Worm (Caenorhabditis elegans) whole organism, dauer: Measurements from ENCODE around the gene Y4C6B.7.
"Not testable (repeated sequence)": the region's sequence is repeated elsewhere in the genome, so short reads cannot be mapped to it uniquely, and the experiment has no call there.

ENCODE experiments used
- unc-62 ChIP-seq: sonication (generic microtip); optimal IDR thresholded peaks from 2 replicates; lab custom pipeline; 2017; ENCODE audit warnings: missing biosample characterization, missing genetic modification reagents, missing genetic modification characterization

Y4C6B.7 gene

DNA sequence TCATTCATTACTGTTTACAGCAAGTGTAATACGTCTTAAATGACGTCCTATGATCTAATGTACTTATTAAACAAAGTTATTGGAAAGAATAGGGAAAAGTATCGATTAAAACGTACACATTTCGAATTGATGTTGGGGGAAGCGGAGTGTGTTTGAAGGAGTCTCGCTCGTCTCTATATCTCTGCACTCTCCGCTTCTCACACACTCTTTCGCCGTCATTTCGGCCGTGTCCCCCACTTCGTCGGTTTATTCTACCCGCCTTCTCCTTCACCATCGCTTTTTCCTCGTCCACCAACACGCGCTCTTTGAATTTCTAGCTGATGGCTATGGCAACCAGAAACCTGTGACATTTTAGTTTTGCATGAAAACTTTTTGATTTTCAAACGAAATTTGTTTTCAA, 15.6 kb upstream of the Y4C6B.7 start:
- TF ChIP-seq unc-62 (GFP tag; lab: Kevin White, UChicago) = no peak

DNA sequence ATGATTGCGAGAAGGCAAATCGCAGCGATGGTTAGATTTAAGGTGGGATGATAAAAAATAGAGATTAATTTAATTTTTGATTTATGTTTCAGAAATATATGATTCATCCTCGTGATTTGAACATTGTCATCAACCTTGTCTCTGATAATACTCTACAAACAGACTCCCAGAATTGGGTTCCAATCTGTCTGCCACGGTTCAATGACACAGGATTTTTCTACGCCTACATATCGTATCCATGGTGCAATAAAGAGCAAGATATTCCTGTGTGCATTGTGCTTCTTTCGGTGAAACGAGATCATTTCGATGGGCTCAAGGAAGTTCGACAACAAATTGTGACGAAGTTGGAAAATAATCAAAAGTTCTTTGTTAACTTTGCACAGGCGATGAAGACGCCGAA, 14.6 kb upstream of the Y4C6B.7 start:
- TF ChIP-seq unc-62 (GFP tag; lab: Kevin White, UChicago) = no peak

DNA sequence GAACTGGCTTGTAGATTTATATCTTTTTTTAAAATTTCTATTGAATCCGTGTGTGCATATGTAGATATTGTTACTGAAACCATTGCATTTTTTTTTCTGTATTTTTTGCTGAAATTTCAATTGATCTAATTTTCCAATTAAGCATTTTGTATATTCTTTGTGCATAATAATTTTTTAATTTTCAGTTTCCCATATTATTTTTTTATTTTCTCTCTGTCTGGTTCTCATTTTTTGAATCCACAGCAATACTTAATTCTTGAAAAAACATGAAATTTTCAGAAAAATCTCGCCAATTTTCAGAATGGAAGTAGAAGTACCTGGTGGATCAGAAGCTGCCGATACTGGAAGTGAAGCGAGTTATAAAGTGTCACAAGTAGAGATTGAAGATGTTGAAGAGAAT, 13.3 kb upstream of the Y4C6B.7 start, which contains the start of gene sand-1:
TSS of gene sand-1 (plus strand) at position 301 of the 400 bp plus-strand sequence.
- no peak for TF ChIP-seq unc-62 (GFP tag; lab: Kevin White, UChicago)

DNA sequence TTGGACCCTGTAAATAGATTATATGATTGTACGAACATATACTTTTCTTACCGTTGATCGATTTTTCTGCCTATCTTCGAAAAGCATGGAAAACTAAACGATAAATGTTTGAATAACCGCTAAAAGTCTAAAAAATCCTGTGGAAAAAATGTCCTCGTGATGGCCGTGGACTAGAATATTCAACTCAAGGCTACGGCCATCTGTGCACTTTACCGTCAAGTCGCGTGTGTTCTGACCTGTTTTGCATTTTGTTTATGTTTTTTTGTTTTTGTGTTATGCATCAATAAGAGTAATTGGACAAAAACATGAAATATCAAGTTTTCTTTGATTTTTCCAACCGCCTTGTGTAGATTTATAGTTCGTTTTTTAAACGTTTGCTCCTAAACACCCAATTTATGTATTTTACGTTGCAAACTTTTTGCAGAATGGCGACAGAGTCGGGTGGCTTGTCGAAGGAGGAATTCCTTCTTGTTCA, 10.9 kb upstream of the Y4C6B.7 start, which contains the start of the genes hda-6 and F41H10.4:
TSS of gene hda-6 (minus strand) at position 172 of the 475 bp plus-strand sequence.
TSS of gene F41H10.4 (plus strand) at position 425 of the 475 bp plus-strand sequence.
- no peak for TF ChIP-seq unc-62 (GFP tag; lab: Kevin White, UChicago)

DNA sequence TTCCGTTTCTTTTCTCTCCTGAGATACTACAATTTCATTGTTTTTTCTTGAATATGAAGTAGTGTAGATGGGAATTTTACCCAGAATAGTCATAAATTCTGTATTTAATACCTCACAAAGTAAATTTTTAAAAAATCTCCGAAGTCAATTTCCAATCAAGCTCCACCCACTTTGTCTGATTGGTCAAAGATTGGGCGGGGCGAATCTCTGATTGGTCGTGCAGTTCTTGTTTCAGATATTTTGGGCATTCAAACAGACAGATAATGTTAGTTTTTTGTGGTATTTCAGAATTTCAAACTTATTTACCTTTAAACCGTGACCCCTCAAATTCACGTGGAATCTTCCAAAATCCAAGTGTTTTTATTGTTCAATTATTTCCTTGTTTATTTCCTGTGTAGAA, 7.3 kb upstream of the Y4C6B.7 start, which contains the start of gene F41H10.5:
TSS of gene F41H10.5 (plus strand) at position 375 of the 400 bp plus-strand sequence.
- no peak for TF ChIP-seq unc-62 (GFP tag; lab: Kevin White, UChicago)

DNA sequence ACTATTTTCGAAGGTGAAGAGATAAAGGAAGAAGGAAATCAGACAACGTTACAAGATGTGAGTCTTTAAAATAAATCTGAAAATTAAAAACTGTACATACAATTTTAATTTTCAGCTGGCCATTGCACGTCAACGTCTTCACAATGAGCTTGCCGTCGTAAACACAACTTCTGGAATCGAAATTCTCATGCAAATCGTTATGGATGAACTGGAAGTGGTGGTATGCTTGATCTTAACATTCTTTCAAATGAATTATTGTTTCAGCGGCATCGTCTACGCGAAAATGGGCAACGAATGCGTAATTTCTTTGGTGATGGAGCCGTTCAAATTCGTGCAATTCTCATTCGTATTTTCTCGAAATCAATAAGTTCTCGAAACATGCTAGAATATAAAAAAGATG, 1.3 kb upstream of the Y4C6B.7 start:
- no peak for TF ChIP-seq unc-62 (GFP tag; lab: Kevin White, UChicago)

DNA sequence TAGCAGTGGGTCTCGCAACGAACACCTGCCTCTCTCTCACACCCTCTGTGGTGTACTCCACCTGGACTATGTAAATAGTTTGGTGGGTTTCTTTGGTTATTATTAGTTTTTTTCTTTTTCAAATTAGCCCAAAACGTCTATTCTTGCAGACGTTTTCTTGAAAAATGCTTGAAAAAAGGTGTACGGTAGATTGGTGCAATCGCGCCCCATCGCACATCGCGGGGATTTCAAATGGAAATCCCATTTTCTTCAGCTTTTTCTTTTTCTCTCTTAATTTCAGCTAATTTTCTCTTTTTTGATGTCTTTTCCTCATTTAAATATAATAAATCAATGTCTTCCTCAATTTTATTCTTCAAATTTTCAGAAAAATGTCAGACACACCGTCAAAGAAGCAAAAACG, 860 bp upstream of the Y4C6B.7 start, which contains the start of gene Y4C6B.1:
TSS of gene Y4C6B.1 (plus strand) at position 365 of the 400 bp plus-strand sequence.
- no peak for TF ChIP-seq unc-62 (GFP tag; lab: Kevin White, UChicago)

DNA sequence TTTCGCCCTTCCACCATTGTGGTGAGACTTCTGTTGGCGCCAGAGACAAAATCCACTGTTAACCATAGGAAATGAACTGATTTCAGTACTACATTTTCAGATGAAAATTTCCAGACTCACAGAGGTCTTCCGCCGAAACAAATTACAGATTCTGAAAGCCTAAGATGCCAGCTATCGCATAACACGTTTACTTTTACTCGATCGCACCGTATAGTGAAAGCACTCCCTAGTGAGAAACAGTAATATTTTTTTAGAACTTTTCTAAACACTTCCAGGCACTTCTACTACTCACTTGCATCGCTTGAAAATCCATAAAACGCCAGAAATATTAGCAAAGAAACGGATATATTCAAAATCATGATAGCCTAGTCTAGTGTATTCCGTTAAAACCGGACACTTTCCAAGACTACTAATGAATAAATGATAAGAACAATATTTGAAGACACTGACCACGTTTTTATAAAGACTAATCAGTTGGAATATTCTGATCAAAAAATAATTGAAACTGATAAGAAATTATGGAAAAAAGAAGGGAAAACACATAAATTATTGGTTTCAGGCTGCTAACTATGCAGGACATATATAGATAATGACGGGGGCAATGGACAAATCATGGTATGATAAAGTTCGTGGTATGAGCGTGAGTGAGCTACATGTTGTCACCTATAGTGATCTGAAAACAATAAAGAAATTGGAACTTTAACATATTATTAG, 2.6 kb downstream of the Y4C6B.7 start, which contains the start of gene gba-4:
TSS of gene gba-4 (minus strand) at position 418 of the 714 bp plus-strand sequence.
- not testable (repeated sequence) for TF ChIP-seq unc-62 (GFP tag; lab: Kevin White, UChicago)

DNA sequence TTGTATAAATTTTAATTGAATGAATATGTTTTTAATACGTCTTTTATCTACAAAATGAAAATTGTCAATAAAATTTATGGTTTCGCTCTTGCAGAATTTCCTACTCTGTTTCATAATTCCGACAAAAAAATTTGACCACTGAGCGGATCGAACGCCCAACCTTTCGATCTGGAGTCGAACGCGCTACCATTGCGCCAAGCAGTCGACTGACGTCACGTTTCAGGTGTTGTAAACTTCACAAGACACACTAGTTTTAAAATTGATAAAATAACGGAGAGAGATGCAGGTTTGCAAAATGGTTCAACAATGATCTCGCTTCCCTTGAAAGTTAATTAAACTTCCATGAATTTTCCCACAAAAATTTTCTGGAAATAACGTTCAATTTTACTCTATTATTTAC, 9.1 kb downstream of the Y4C6B.7 start:
- no peak for TF ChIP-seq unc-62 (GFP tag; lab: Kevin White, UChicago)

DNA sequence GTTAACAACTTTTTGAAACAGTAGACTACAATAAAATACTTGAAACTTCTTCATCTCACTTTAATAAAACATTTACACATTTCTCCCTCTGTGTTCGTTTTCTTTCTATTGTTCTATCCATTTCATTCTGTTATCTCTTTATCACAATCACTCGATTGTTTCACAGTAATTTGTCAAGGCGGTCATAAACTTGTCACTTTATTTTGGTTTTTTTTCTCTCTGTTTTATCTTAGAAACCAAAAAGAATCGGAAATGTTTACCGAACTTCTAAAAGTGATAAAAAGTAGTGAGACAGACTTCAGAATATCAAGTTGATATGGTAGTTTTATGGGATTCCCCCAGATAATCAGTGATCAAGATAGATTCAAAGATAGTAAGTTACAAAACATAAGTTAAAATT, 14.0 kb downstream of the Y4C6B.7 start, which contains the start of gene Y4C6B.2:
TSS of gene Y4C6B.2 (plus strand) at position 320 of the 400 bp plus-strand sequence.
- no peak for TF ChIP-seq unc-62 (GFP tag; lab: Kevin White, UChicago)

DNA sequence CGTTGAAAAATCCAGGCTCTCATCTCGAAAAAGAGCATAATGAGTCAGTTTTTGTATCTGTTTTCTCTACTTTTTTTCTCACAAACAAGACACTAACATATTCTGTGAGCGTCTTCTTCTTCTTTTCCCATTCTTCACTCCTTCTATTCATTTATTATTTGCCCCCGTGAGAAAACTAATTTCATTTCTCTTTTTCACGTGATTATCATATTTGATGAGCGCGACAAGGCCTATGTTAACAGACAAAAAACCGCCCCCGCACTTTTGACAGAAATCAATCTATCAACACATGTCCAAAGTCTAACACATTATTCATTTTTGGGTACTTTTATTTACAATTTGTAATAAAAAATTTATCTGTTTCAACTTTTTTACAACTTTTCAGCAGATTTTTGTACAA, 15.6 kb downstream of the Y4C6B.7 start:
- TF ChIP-seq unc-62 (GFP tag; lab: Kevin White, UChicago) = no peak

DNA sequence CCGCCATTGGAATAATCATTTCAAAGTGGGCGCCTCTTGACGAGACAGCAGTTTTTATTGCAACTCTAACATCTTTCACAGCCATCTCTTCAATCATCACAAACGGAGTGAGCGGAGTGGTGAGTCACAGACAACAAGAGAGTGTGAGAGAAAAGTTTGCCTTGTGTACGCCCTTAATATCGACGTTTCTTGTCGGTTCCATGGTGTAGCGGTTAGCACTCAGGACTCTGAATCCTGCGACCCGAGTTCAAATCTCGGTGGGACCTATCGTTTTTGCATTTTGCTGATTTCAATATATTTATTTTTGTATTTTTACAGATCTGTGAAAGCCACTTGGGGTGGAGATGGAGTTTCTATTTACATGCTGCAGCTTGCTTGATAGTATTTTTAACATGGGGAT, 18.7 kb downstream of the Y4C6B.7 start:
- no peak for TF ChIP-seq unc-62 (GFP tag; lab: Kevin White, UChicago)

DNA sequence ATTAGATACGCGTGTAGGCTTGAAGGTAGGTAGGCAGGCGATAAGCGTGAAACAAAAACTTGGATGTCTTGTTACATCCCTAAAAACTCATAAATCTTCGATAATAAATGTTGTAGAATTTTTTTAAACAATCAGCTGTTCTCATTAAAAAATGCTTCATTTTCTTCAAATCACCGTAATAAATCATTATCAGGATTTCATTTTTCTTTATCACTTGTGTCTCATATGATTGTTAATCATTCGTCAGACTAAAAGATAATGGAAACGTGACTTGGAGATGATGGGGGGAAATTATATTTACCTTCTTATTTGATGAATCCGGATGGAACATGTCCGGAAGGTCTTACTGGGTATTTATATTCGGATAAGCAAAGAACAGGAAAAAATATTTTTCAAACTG, 19.8 kb downstream of the Y4C6B.7 start:
- no peak for TF ChIP-seq unc-62 (GFP tag; lab: Kevin White, UChicago)

DNA sequence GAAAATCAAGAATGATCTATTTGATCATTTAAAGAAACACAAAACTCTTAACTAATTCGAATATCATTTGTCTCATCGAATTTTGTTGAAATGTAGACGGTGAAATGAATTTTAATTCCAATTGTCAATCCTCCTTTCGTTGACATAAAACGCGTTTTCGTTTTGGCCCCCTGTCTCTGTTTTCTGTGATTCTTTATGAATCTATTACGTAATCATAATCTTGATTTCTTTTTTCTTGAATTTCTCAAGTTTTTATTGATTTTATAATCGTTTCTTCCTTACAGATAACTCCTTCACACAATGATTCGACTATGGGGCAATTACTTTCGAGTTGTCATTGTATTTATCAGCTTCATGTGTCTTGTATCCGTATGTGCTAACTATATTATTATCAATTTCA, 21.1 kb downstream of the Y4C6B.7 start, which contains the start of gene Y4C6B.3:
TSS of gene Y4C6B.3 (plus strand) at position 301 of the 400 bp plus-strand sequence.
- no peak for TF ChIP-seq unc-62 (GFP tag; lab: Kevin White, UChicago)

DNA sequence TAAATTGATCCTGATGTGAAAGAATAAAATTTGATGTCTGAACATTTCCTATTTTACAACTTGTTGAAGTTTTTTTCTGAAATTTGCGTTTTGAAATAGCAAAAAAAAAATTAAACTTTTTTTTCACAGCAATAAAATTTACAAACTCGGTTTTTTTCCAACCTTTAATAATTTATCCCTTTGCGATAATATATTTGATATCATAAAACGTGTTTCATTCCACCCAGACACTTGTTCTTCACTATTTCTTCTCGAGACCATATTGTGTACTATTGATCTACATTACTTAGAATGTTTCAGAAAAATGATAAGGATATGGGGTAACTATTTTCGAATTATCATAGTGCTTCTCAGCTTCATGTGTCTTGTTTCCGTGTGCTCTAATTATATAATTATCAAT, 27.1 kb downstream of the Y4C6B.7 start, which contains the start of gene Y4C6B.4:
TSS of gene Y4C6B.4 (plus strand) at position 301 of the 400 bp plus-strand sequence.
- TF ChIP-seq unc-62 (GFP tag; lab: Kevin White, UChicago) = no peak

DNA sequence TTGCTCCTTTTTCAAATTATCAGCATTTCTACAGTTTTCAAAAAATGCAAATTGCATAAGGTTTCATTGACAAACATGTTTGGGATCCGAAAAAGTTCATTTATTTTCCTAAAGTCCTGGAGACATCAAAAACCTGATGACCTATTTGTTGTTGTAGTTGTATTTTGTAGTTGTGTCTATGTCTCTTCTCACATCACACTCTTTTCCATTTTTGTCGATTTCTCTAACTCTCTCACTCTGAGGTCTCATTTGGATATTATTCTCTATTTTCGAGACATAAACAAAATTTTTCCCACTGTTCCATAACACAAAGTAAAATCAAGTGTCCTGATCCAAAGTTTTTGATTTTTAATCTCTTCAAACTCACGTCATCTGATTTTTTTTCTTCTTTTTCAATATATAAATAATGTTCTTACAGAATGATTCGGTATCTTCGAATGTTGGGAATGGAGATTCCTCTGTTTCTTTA, 34.4 kb downstream of the Y4C6B.7 start, which contains the start of gene slc-46A:
TSS of gene slc-46A (plus strand) at position 419 of the 469 bp plus-strand sequence.
- no peak for TF ChIP-seq unc-62 (GFP tag; lab: Kevin White, UChicago)
